Fruit fly (Drosophila melanogaster) whole organism: ENCODE measurements around the gene CG4960.

ENCODE experiments used
- CG8478 ChIP-seq: fragments of >200 bp; optimal IDR thresholded peaks from 2 replicates; lab custom pipeline; 2018; ENCODE audit warnings: inconsistent platforms
- Dll ChIP-seq: fragments of >200 bp; optimal IDR thresholded peaks from 2 replicates; lab custom pipeline; 2017
- psq ChIP-seq: fragments of >200 bp; optimal IDR thresholded peaks from 2 replicates; lab custom pipeline; 2017
- usp ChIP-seq: fragments of >200 bp; optimal IDR thresholded peaks from 2 replicates; lab custom pipeline; 2017; ENCODE audit warnings: missing biosample characterization, missing genetic modification characterization, mixed read lengths

DNA sequence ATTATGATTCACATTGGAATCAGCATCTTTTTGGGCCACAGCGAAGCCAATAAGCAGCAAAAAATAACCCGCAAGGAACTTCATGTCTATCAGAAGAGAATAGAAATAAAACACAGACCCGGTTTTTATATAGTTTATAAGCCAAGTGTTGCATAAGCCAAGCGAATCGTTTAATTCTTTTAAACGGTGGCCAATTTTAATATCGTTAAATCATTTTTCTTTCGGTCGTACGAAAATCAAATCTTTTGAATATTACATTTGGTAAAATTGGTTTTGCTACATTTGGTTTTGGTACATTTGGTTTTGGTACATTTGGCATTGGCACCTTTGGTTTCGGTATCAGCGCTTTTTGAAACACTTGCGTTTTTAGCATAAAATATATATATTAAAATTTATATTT lies 43.0 kb upstream of the CG4960 start, which contains the start of gene Sfp96F:
- TF ChIP-seq psq (lab: Kevin White, UChicago): no peak
- no peak for TF ChIP-seq Dll (lab: Kevin White, UChicago)
- TF ChIP-seq CG8478 (lab: Kevin White, UChicago): no peak
- TF ChIP-seq usp (GFP tag; lab: Kevin White, UChicago): no peak
